Worm (Caenorhabditis elegans): Measurements from ENCODE around the gene pah-1.

ce11 chrII:8717579-8717978, 49.2 kb downstream of the pah-1 start:
- TF ChIP-seq lsy-2 (tag; optimal IDR thresholded peaks at IDR 0.05) (no peak), unc-62 (GFP tag; optimal IDR thresholded peaks at IDR 0.05) (no peak), nhr-12 (tag; optimal IDR thresholded peaks at IDR 0.05) (no peak), nhr-76 (tag; optimal IDR thresholded peaks at IDR 0.05) (no peak), drap-1 (GFP tag; optimal IDR thresholded peaks at IDR 0.05) (no peak)
